Worm (Caenorhabditis elegans) whole organism, L4 larva: Measurements from ENCODE around the gene gst-15.

Source experiments
- F10B5.3 ChIP-seq: sonication (generic microtip); optimal IDR thresholded peaks from 2 replicates; lab custom pipeline; 2016; ENCODE audit warnings: mild to moderate bottlenecking, missing genetic modification characterization, missing compliant biosample characterization
- R02D3.7 ChIP-seq: fragments of 150-350 bp; sonication (generic microtip); optimal IDR thresholded peaks from 3 replicates; lab custom pipeline; 2014; ENCODE audit warnings: missing biosample characterization, missing genetic modification characterization
- T26A8.4 ChIP-seq: fragments of 200-800 bp; sonication (Bioruptor generic); IDR thresholded peaks from 2 replicates; pipeline ENCODE4 v1.3.6; 2022; ENCODE audit warnings: missing genetic modification characterization, missing compliant biosample characterization
- Y105C5A.15 ChIP-seq: fragments of 200-800 bp; sonication (Bioruptor generic); IDR thresholded peaks from 2 replicates; pipeline ENCODE4 v1.3.6; 2022; ENCODE audit warnings: missing genetic modification characterization, missing compliant biosample characterization
- Y48G9A.11 ChIP-seq: fragments of 200-800 bp; sonication (Bioruptor generic); IDR thresholded peaks from 2 replicates; pipeline ENCODE4 v1.3.6; 2022; ENCODE audit warnings: missing genetic modification reagents, missing genetic modification characterization, missing compliant biosample characterization
- aha-1 ChIP-seq: fragments of 150-350 bp; peaks from one replicate; lab custom pipeline; 2014; ENCODE audit warnings: missing biosample characterization, missing genetic modification characterization
- attf-4 ChIP-seq: sonication (generic microtip); optimal IDR thresholded peaks from 3 replicates; lab custom pipeline; 2017; ENCODE audit warnings: missing biosample characterization, missing genetic modification characterization
- ceh-20 ChIP-seq: fragments of 200-800 bp; sonication (Bioruptor generic); IDR thresholded peaks from 2 replicates; pipeline ENCODE4 v1.3.6; 2022; ENCODE audit warnings: missing genetic modification reagents, missing genetic modification characterization, missing compliant biosample characterization
- ces-1 ChIP-seq: fragments of 150-350 bp; sonication (generic microtip); optimal IDR thresholded peaks from 4 replicates; lab custom pipeline; 2014; ENCODE audit warnings: missing biosample characterization, missing genetic modification reagents, missing genetic modification characterization
- cey-2 ChIP-seq: sonication (generic microtip); optimal IDR thresholded peaks from 3 replicates; lab custom pipeline; 2017; ENCODE audit warnings: missing genetic modification characterization, mild to moderate bottlenecking, missing compliant biosample characterization, antibody characterized with exemption, borderline replicate concordance; ENCODE audit not compliant: insufficient read depth
- daf-19 ChIP-seq: fragments of 200-800 bp; sonication (Bioruptor generic); conservative IDR thresholded peaks from 2 replicates; pipeline ENCODE4 v1.3.6; 2022; ENCODE audit warnings: missing genetic modification characterization, missing compliant biosample characterization
- daf-8 ChIP-seq: fragments of 200-800 bp; sonication (Bioruptor generic); IDR thresholded peaks from 2 replicates; pipeline ENCODE4 v1.3.6; 2022; ENCODE audit warnings: missing genetic modification characterization, missing compliant biosample characterization
- dmd-9 ChIP-seq: fragments of 200-800 bp; sonication (Bioruptor generic); IDR thresholded peaks from 2 replicates; pipeline ENCODE4 v1.3.6; 2022; ENCODE audit warnings: missing genetic modification reagents, missing genetic modification characterization, missing compliant biosample characterization
- dpl-1 ChIP-seq: fragments of 150-350 bp; optimal IDR thresholded peaks from 2 replicates; lab custom pipeline; 2014; ENCODE audit warnings: missing biosample characterization, missing genetic modification reagents, missing genetic modification characterization
- duxl-1 ChIP-seq: sonication (generic microtip); optimal IDR thresholded peaks from 2 replicates; lab custom pipeline; 2016; ENCODE audit warnings: mild to moderate bottlenecking, missing genetic modification characterization, moderate library complexity, missing compliant biosample characterization; ENCODE audit not compliant: poor library complexity
- dve-1 ChIP-seq: sonication (generic microtip); optimal IDR thresholded peaks from 2 replicates; lab custom pipeline; 2017; ENCODE audit warnings: antibody characterized with exemption, mild to moderate bottlenecking, missing genetic modification characterization, missing compliant biosample characterization; ENCODE audit not compliant: insufficient read depth
- hif-1 ChIP-seq, 2 experiments: sonication (generic microtip); optimal IDR thresholded peaks; 2 replicates each; lab custom pipeline; 2016 to 2017; ENCODE audit warnings: missing compliant biosample characterization in 2 of 2, missing genetic modification characterization in 2 of 2, missing genetic modification reagents in 2 of 2, missing genotype in 2 of 2, mild to moderate bottlenecking in 1 of 2
- hlh-30 ChIP-seq: sonication (generic microtip); optimal IDR thresholded peaks from 2 replicates; lab custom pipeline; 2017; ENCODE audit warnings: antibody characterized with exemption, mild to moderate bottlenecking, missing genetic modification characterization, missing compliant biosample characterization; ENCODE audit not compliant: insufficient read depth
- jun-1 ChIP-seq: fragments of 150-350 bp; optimal IDR thresholded peaks from 2 replicates; lab custom pipeline; 2014; ENCODE audit warnings: missing biosample characterization, missing genetic modification reagents, missing genetic modification characterization
- lin-1 ChIP-seq: fragments of 200-800 bp; sonication (Bioruptor generic); IDR thresholded peaks from 2 replicates; pipeline ENCODE4 v1.3.6; 2022; ENCODE audit warnings: missing genetic modification reagents, missing genetic modification characterization, missing compliant biosample characterization
- lir-3 ChIP-seq: sonication (generic microtip); optimal IDR thresholded peaks from 2 replicates; lab custom pipeline; 2016; ENCODE audit warnings: mild to moderate bottlenecking, missing genetic modification characterization, missing compliant biosample characterization
- lsy-2 ChIP-seq, 2 experiments: fragments of 150-350 bp in 1 of 2; sonication (generic microtip) in 1 of 2; optimal IDR thresholded peaks; 2 replicates each; lab custom pipeline; 2014 to 2017; ENCODE audit warnings: missing biosample characterization in 2 of 2, missing genetic modification characterization in 2 of 2
- mxl-2 ChIP-seq: fragments of 200-800 bp; sonication (Bioruptor generic); conservative IDR thresholded peaks from 2 replicates; pipeline ENCODE4 v1.3.6; 2022; ENCODE audit warnings: missing genetic modification reagents, missing genetic modification characterization, missing compliant biosample characterization
- nhr-111 ChIP-seq: fragments of 200-800 bp; sonication (Bioruptor generic); optimal IDR thresholded peaks from 2 replicates; lab custom pipeline; 2018; ENCODE audit warnings: mild to moderate bottlenecking, missing genetic modification characterization, missing compliant biosample characterization
- nhr-25 ChIP-seq: sonication (generic microtip); optimal IDR thresholded peaks from 2 replicates; lab custom pipeline; 2017; ENCODE audit warnings: missing genetic modification characterization, mild to moderate bottlenecking, missing compliant biosample characterization, antibody characterized with exemption, moderate library complexity, borderline replicate concordance; ENCODE audit not compliant: insufficient read depth
- nhr-28 ChIP-seq: fragments of 150-350 bp; optimal IDR thresholded peaks from 2 replicates; lab custom pipeline; 2014; ENCODE audit warnings: missing biosample characterization, missing genetic modification characterization
- nhr-42 ChIP-seq: fragments of 200-800 bp; sonication (Bioruptor generic); IDR thresholded peaks from 2 replicates; pipeline ENCODE4 v1.3.6; 2022; ENCODE audit warnings: missing genetic modification characterization, missing compliant biosample characterization
- nhr-76 ChIP-seq: fragments of 150-350 bp; optimal IDR thresholded peaks from 2 replicates; lab custom pipeline; 2014; ENCODE audit warnings: missing biosample characterization, missing genetic modification characterization
- pqm-1 ChIP-seq: sonication (generic microtip); optimal IDR thresholded peaks from 2 replicates; lab custom pipeline; 2017; ENCODE audit warnings: missing biosample characterization, missing genetic modification characterization
- rbr-2 ChIP-seq: sonication (generic microtip); optimal IDR thresholded peaks from 2 replicates; lab custom pipeline; 2016; ENCODE audit warnings: missing genotype, missing genetic modification characterization, missing compliant biosample characterization
- sdz-12 ChIP-seq: fragments of 200-800 bp; sonication (Bioruptor generic); optimal IDR thresholded peaks from 2 replicates; lab custom pipeline; 2018; ENCODE audit warnings: mild to moderate bottlenecking, missing genetic modification characterization, missing compliant biosample characterization
- set-16 ChIP-seq: fragments of 200-800 bp; sonication (Bioruptor generic); IDR thresholded peaks from 2 replicates; pipeline ENCODE4 v1.3.6; 2022; ENCODE audit warnings: missing genetic modification reagents, missing genetic modification characterization, missing compliant biosample characterization
- skn-1 ChIP-seq: fragments of 150-350 bp; optimal IDR thresholded peaks from 2 replicates; lab custom pipeline; 2014; ENCODE audit warnings: missing biosample characterization, missing genetic modification characterization
- spr-3 ChIP-seq: fragments of 200-800 bp; sonication (Bioruptor generic); optimal IDR thresholded peaks from 2 replicates; lab custom pipeline; 2018; ENCODE audit warnings: mild to moderate bottlenecking, missing genetic modification characterization, missing compliant biosample characterization
- tra-1 ChIP-seq: fragments of 200-800 bp; sonication (Bioruptor generic); IDR thresholded peaks from 2 replicates; pipeline ENCODE4 v1.3.6; 2022; ENCODE audit warnings: missing genetic modification reagents, missing genetic modification characterization, missing compliant biosample characterization
- unc-130 ChIP-seq: sonication (generic microtip); optimal IDR thresholded peaks from 2 replicates; lab custom pipeline; 2016; ENCODE audit warnings: missing genetic modification reagents, missing genetic modification characterization, missing compliant biosample characterization
- vab-7 ChIP-seq: fragments of 200-800 bp; sonication (Bioruptor generic); IDR thresholded peaks from 2 replicates; pipeline ENCODE4 v1.3.6; 2022; ENCODE audit warnings: missing genetic modification reagents, missing genetic modification characterization, missing compliant biosample characterization
- ztf-11 ChIP-seq: fragments of 150-350 bp; optimal IDR thresholded peaks from 2 replicates; lab custom pipeline; 2014; ENCODE audit warnings: missing biosample characterization, missing genetic modification characterization

Gene gst-15

ce11 chrII:13595279-13595678, 17.7 kb downstream of the gst-15 start:
- TF ChIP-seq aha-1 (tag; lab: Kevin White, UChicago) (peak; percentile 96), dmd-9 (GFP tag; lab: Robert Waterston, UW) (no peak)

ce11 chrII:13593659-13594221, 19.3 kb downstream of the gst-15 start, which contains the start of gene clec-146:
clec-146 (minus strand) TSS chrII:13593774.
- TF ChIP-seq vab-7: no peak
- TF ChIP-seq tra-1 (GFP tag; lab: Robert Waterston, UW): no peak
- TF ChIP-seq pqm-1 (tag; lab: Kevin White, UChicago): no peak

ce11 chrII:13590461-13590860, 22.5 kb downstream of the gst-15 start, which contains the start of gene clec-145:
clec-145 (minus strand) TSS chrII:13590561.
- TF ChIP-seq lin-1 (no peak), sdz-12 (GFP tag; lab: Kevin White, UChicago) (no peak), rbr-2 (no peak), mxl-2 (GFP tag; lab: Robert Waterston, UW) (no peak), dmd-9 (GFP tag; lab: Robert Waterston, UW) (no peak), ces-1 (GFP tag; lab: Kevin White, UChicago) (no peak)
- TF ChIP-seq, all 104 proteins: peak for 0

ce11 chrII:13585655-13586170, 27.3 kb downstream of the gst-15 start, which contains the start of gene Y48E1B.8:
Y48E1B.8 (plus strand) TSS chrII:13585705.
- TF ChIP-seq lir-3 (tag; lab: Kevin White, UChicago): no peak
- TF ChIP-seq aha-1 (tag; lab: Kevin White, UChicago): no peak
- no peak for TF ChIP-seq ces-1 (GFP tag; lab: Kevin White, UChicago)
- no peak for TF ChIP-seq dpl-1
- 0 out of 2 replicates have a peak, but pooled peaks have one; percentile 5 for TF ChIP-seq nhr-42 (GFP tag; lab: Robert Waterston, UW)
- TF ChIP-seq set-16 (GFP tag; lab: Robert Waterston, UW): peak; percentile 59
- no peak for TF ChIP-seq Y48G9A.11 (GFP tag; lab: Robert Waterston, UW)

- TF ChIP-seq spr-3 (GFP tag; lab: Kevin White, UChicago) (no peak), sdz-12 (GFP tag; lab: Kevin White, UChicago) (no peak), dve-1 (peak; percentile 64), skn-1 (tag; lab: Kevin White, UChicago) (no peak), attf-4 (tag; lab: Kevin White, UChicago) (no peak), unc-130 (GFP tag; lab: Kevin White, UChicago) (no peak), Y105C5A.15 (GFP tag; lab: Robert Waterston, UW) (no peak), F10B5.3 (tag; lab: Kevin White, UChicago) (no peak), nhr-25 (tag; lab: Kevin White, UChicago) (peak; percentile 5), hif-1 (tag; optimal IDR thresholded peaks at IDR 0.05; lab: Kevin White, UChicago) (peak in 1 of 2 experiments; percentile 63), daf-19 (GFP tag; lab: Robert Waterston, UW) (no peak), lsy-2 (tag; optimal IDR thresholded peaks at IDR 0.05; lab: Kevin White, UChicago) (peak; percentile 15 to 78), aha-1 (tag; lab: Kevin White, UChicago) (peak; percentile 98), nhr-76 (tag; lab: Kevin White, UChicago) (no peak), duxl-1 (tag; lab: Kevin White, UChicago) (no peak), set-16 (GFP tag; lab: Robert Waterston, UW) (peak; percentile 78), jun-1 (tag; lab: Kevin White, UChicago) (no peak), nhr-111 (GFP tag; lab: Kevin White, UChicago) (no peak), pqm-1 (tag; lab: Kevin White, UChicago) (no peak), ztf-11 (tag; lab: Kevin White, UChicago) (no peak), tra-1 (GFP tag; lab: Robert Waterston, UW) (no peak), ceh-20 (GFP tag; lab: Robert Waterston, UW) (no peak), R02D3.7 (no peak), dpl-1 (peak; percentile 68), nhr-28 (peak; percentile 29), daf-8 (GFP tag; lab: Robert Waterston, UW) (no peak), hlh-30 (tag; lab: Kevin White, UChicago) (peak; percentile 80), T26A8.4 (GFP tag; lab: Robert Waterston, UW) (no peak), cey-2 (tag; lab: Kevin White, UChicago) (no peak)
Measured at ce11 chrII:13575018-13575948, 37.7 kb downstream of the gst-15 start, which contains the start of the genes mrpl-37 and lin-38. mrpl-37 (minus strand) TSS chrII:13575068. lin-38 (plus strand) TSS chrII:13575925.
